Worm (Caenorhabditis elegans): ENCODE data around the gene nspc-13.

DNA sequence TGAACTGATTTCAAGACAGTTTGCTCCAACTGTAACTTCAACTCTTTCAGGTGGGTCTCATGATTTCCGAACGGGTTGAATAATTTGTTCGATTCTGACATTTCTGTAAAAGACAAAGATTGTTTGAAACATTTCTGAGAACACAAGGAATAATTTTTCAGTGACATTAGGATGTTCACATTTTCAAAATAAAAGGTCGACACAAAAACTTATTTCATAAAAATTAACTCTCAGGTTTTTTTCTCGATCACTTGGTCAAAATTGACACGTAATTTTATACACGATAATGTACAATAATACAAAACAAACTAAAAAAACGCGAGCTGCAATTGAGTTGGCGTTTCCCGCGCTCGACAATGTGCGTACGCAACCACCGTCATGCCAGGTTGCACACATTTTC, 14.1 kb downstream of the nspc-13 start, which contains the start of gene rif-1.2:
- TF ChIP-seq egl-5 (tag; optimal IDR thresholded peaks at IDR 0.05) (no peak), ceh-82 (tag; optimal IDR thresholded peaks at IDR 0.05) (no peak), nfya-1 (tag; optimal IDR thresholded peaks at IDR 0.05; ENCODE audit: insufficient read depth) (no peak), ama-1 (optimal IDR thresholded peaks at IDR 0.05) (no peak), ceh-16 (tag; optimal IDR thresholded peaks at IDR 0.05) (no peak), unc-39 (tag; optimal IDR thresholded peaks at IDR 0.05) (no peak), tbx-2 (tag; optimal IDR thresholded peaks at IDR 0.05) (no peak), nhr-28 (tag; optimal IDR thresholded peaks at IDR 0.05) (no peak), fos-1 (tag; optimal IDR thresholded peaks at IDR 0.05) (no peak), egl-27 (tag; optimal IDR thresholded peaks at IDR 0.05) (no peak), nhr-77 (tag; optimal IDR thresholded peaks at IDR 0.05) (no peak)
